Worm (Caenorhabditis elegans) whole organism, L2 larva: ENCODE results near the gene ZK1307.7.

ENCODE experiments used
- ZK546.5 ChIP-seq: sonication (generic microtip); optimal IDR thresholded peaks from 2 replicates; lab custom pipeline; 2017; ENCODE audit warnings: missing biosample characterization, missing genetic modification characterization
- aly-2 ChIP-seq: fragments of 150-350 bp; optimal IDR thresholded peaks from 2 replicates; lab custom pipeline; 2014; ENCODE audit warnings: missing biosample characterization, missing genetic modification characterization
- crh-2 ChIP-seq: sonication (generic microtip); optimal IDR thresholded peaks from 2 replicates; lab custom pipeline; 2017; ENCODE audit warnings: missing biosample characterization, missing genetic modification characterization

DNA sequence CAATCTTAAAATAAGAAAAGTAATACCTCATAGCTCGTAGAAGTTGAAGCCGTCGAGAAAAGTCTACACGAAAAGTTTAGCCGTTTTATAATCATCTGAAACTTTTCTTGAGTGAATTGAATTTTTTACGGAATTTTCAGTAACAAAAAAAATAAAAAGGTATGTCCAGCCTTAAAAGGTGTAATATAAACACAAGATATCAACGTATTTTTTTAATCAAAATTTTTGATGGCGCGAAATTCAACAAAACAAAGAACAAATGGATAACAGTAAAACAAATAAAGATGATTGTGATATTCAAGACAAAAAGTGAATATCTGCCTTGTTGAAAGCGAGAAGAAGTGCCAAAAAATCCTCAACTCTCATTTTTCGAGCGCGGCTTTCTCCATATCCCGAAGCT lies 46.7 kb upstream of the ZK1307.7 start, which contains the start of gene eral-1:
- TF ChIP-seq aly-2 (tag; lab: Kevin White, UChicago), result no peak
- no peak for TF ChIP-seq crh-2
- no peak for TF ChIP-seq ZK546.5
